Worm (Caenorhabditis elegans) whole organism, L1 larva: ENCODE data around the gene F20B6.6.
"Not testable (repeated sequence)": the region's sequence is repeated elsewhere in the genome, so short reads cannot be mapped to it uniquely, and the experiment has no call there.

ENCODE experiments used
- C16A3.4 ChIP-seq: fragments of 150-350 bp; optimal IDR thresholded peaks from 2 replicates; lab custom pipeline; 2014; ENCODE audit warnings: missing biosample characterization, missing genetic modification characterization
- Y116A8C.19 ChIP-seq: sonication (generic microtip); optimal IDR thresholded peaks from 2 replicates; lab custom pipeline; 2016; ENCODE audit warnings: missing compliant biosample characterization, missing genetic modification characterization, borderline replicate concordance
- aly-2 ChIP-seq: fragments of 150-350 bp; optimal IDR thresholded peaks from 2 replicates; lab custom pipeline; 2014; ENCODE audit warnings: missing biosample characterization, missing genetic modification characterization
- ama-1 ChIP-seq: fragments of 150-350 bp; optimal IDR thresholded peaks from 2 replicates; lab custom pipeline; 2014
- ceh-82 ChIP-seq, 3 experiments: fragments of 150-350 bp in 1 of 3; sonication (generic microtip) in 2 of 3; optimal IDR thresholded peaks; 2 replicates each; lab custom pipeline; 2014 to 2017; ENCODE audit warnings: missing biosample characterization in 3 of 3, missing genetic modification characterization in 3 of 3
- ceh-88 ChIP-seq: fragments of 200-800 bp; sonication (Bioruptor generic); IDR thresholded peaks from 2 replicates; pipeline ENCODE4 v1.3.6; 2022; ENCODE audit warnings: missing genetic modification characterization, missing compliant biosample characterization
- ceh-90 ChIP-seq: sonication (generic microtip); optimal IDR thresholded peaks from 2 replicates; lab custom pipeline; 2016; ENCODE audit warnings: missing genetic modification characterization, missing compliant biosample characterization
- ces-1 ChIP-seq: fragments of 150-350 bp; optimal IDR thresholded peaks from 2 replicates; lab custom pipeline; 2014; ENCODE audit warnings: missing biosample characterization, missing genetic modification reagents, missing genetic modification characterization
- dpl-1 ChIP-seq, 3 experiments: fragments of 150-350 bp in 2 of 3; sonication (generic microtip) in 1 of 3; optimal IDR thresholded peaks; 2 replicates each; lab custom pipeline; 2014 to 2017; ENCODE audit warnings: missing biosample characterization in 3 of 3, missing genetic modification characterization in 3 of 3, missing genetic modification reagents in 3 of 3
- efl-1 ChIP-seq, 4 experiments: fragments of 150-350 bp; optimal IDR thresholded peaks in 3 of 4; peaks in 1 of 4; 1 replicate in 1 of 4; 2 replicates in 3 of 4; lab custom pipeline; 2014; ENCODE audit warnings: missing biosample characterization in 2 of 4, missing genetic modification characterization in 2 of 4, missing genetic modification reagents in 2 of 4
- elt-2 ChIP-seq: sonication (generic microtip); optimal IDR thresholded peaks from 2 replicates; lab custom pipeline; 2016; ENCODE audit warnings: missing genetic modification characterization, mild to moderate bottlenecking, inconsistent platforms, missing compliant biosample characterization, missing genetic modification reagents
- elt-3 ChIP-seq, 6 experiments: fragments of 150-350 bp in 1 of 6; sonication (generic microtip); optimal IDR thresholded peaks; 2 replicates each; lab custom pipeline; 2017 to 2018; ENCODE audit warnings: missing biosample characterization in 6 of 6, missing genetic modification characterization in 6 of 6, inconsistent platforms in 1 of 6
- ets-5 ChIP-seq: fragments of 200-800 bp; sonication (Bioruptor generic); IDR thresholded peaks from 2 replicates; pipeline ENCODE4 v1.3.6; 2022; ENCODE audit warnings: missing genetic modification characterization, missing compliant biosample characterization
- fkh-8 ChIP-seq: sonication (generic microtip); optimal IDR thresholded peaks from 2 replicates; lab custom pipeline; 2016; ENCODE audit warnings: mild to moderate bottlenecking, missing genetic modification characterization, missing compliant biosample characterization
- grh-1 ChIP-seq: fragments of 200-800 bp; sonication (Bioruptor generic); IDR thresholded peaks from 2 replicates; pipeline ENCODE4 v1.3.6; 2022; ENCODE audit warnings: missing genetic modification reagents, missing genetic modification characterization, missing compliant biosample characterization
- hlh-4 ChIP-seq: sonication (generic microtip); optimal IDR thresholded peaks from 2 replicates; lab custom pipeline; 2016; ENCODE audit warnings: mild to moderate bottlenecking, missing genetic modification characterization, missing compliant biosample characterization
- isw-1 ChIP-seq: fragments of 200-800 bp; sonication (Bioruptor generic); IDR thresholded peaks from 2 replicates; pipeline ENCODE4 v1.3.6; 2022; ENCODE audit warnings: missing genetic modification characterization, missing compliant biosample characterization
- jun-1 ChIP-seq: fragments of 150-350 bp; optimal IDR thresholded peaks from 2 replicates; lab custom pipeline; 2014; ENCODE audit warnings: missing biosample characterization, missing genetic modification reagents, missing genetic modification characterization
- lin-14 ChIP-seq: fragments of 200-800 bp; sonication (Bioruptor generic); optimal IDR thresholded peaks from 2 replicates; lab custom pipeline; 2018; ENCODE audit warnings: mild to moderate bottlenecking, missing genetic modification characterization, moderate library complexity, missing compliant biosample characterization
- lin-35 ChIP-seq, 2 experiments: fragments of 150-350 bp; optimal IDR thresholded peaks; 2 replicates each; lab custom pipeline; 2014; ENCODE audit warnings: missing biosample characterization in 2 of 2, missing genetic modification characterization in 2 of 2, missing genetic modification reagents in 2 of 2
- lin-39 ChIP-seq: fragments of 150-350 bp; optimal IDR thresholded peaks from 2 replicates; lab custom pipeline; 2014; ENCODE audit warnings: missing biosample characterization, missing genetic modification reagents, missing genetic modification characterization
- lir-3 ChIP-seq: sonication (generic microtip); optimal IDR thresholded peaks from 2 replicates; lab custom pipeline; 2016; ENCODE audit warnings: mild to moderate bottlenecking, missing genetic modification characterization, moderate library complexity, missing compliant biosample characterization; ENCODE audit not compliant: poor library complexity
- lsy-2 ChIP-seq, 2 experiments: fragments of 150-350 bp; optimal IDR thresholded peaks; 2 replicates each; lab custom pipeline; 2014; ENCODE audit warnings: missing biosample characterization in 2 of 2, missing genetic modification characterization in 2 of 2
- mdl-1 ChIP-seq, 2 experiments: fragments of 150-350 bp; optimal IDR thresholded peaks; 2 replicates each; lab custom pipeline; 2014 to 2017; ENCODE audit warnings: missing biosample characterization in 2 of 2, missing genetic modification characterization in 2 of 2, inconsistent platforms in 1 of 2
- mef-2 ChIP-seq: fragments of 150-350 bp; optimal IDR thresholded peaks from 2 replicates; lab custom pipeline; 2014; ENCODE audit warnings: missing biosample characterization, missing genetic modification characterization
- mep-1 ChIP-seq: fragments of 150-350 bp; optimal IDR thresholded peaks from 2 replicates; lab custom pipeline; 2014; ENCODE audit warnings: missing biosample characterization, missing genetic modification characterization
- nhr-12 ChIP-seq: sonication (generic microtip); optimal IDR thresholded peaks from 2 replicates; lab custom pipeline; 2017; ENCODE audit warnings: missing biosample characterization, missing genetic modification characterization
- nhr-71 ChIP-seq: sonication (generic microtip); optimal IDR thresholded peaks from 2 replicates; lab custom pipeline; 2016; ENCODE audit warnings: mild to moderate bottlenecking, missing genetic modification characterization, moderate library complexity, missing compliant biosample characterization
- nhr-76 ChIP-seq: sonication (generic microtip); optimal IDR thresholded peaks from 2 replicates; lab custom pipeline; 2017; ENCODE audit warnings: missing biosample characterization, missing genetic modification characterization
- nhr-90 ChIP-seq: sonication (generic microtip); optimal IDR thresholded peaks from 2 replicates; lab custom pipeline; 2016; ENCODE audit warnings: mild to moderate bottlenecking, missing genetic modification characterization, missing compliant biosample characterization; ENCODE audit not compliant: poor library complexity
- pag-3 ChIP-seq: sonication (generic microtip); optimal IDR thresholded peaks from 2 replicates; lab custom pipeline; 2017; ENCODE audit warnings: missing genetic modification characterization, mild to moderate bottlenecking, missing compliant biosample characterization, antibody characterized with exemption, borderline replicate concordance; ENCODE audit not compliant: insufficient read depth
- pax-3 ChIP-seq: fragments of 200-800 bp; sonication (Bioruptor generic); optimal IDR thresholded peaks from 2 replicates; lab custom pipeline; 2018; ENCODE audit warnings: mild to moderate bottlenecking, missing genetic modification characterization, moderate library complexity, missing compliant biosample characterization
- pqm-1 ChIP-seq: sonication (generic microtip); optimal IDR thresholded peaks from 3 replicates; lab custom pipeline; 2017; ENCODE audit warnings: missing biosample characterization, missing genetic modification characterization
- rnt-1 ChIP-seq: sonication (generic microtip); optimal IDR thresholded peaks from 2 replicates; lab custom pipeline; 2016; ENCODE audit warnings: mild to moderate bottlenecking, missing genetic modification characterization, moderate library complexity, missing compliant biosample characterization
- skn-1 ChIP-seq: fragments of 150-350 bp; optimal IDR thresholded peaks from 2 replicates; lab custom pipeline; 2014; ENCODE audit warnings: missing biosample characterization, missing genetic modification characterization
- unc-130 ChIP-seq: fragments of 150-350 bp; optimal IDR thresholded peaks from 2 replicates; lab custom pipeline; 2017; ENCODE audit warnings: missing biosample characterization, missing genetic modification characterization, inconsistent platforms
- unc-62 ChIP-seq: fragments of 150-350 bp; optimal IDR thresholded peaks from 2 replicates; lab custom pipeline; 2014; ENCODE audit warnings: missing biosample characterization, missing genetic modification reagents, missing genetic modification characterization
- unc-86 ChIP-seq: sonication (generic microtip); optimal IDR thresholded peaks from 2 replicates; lab custom pipeline; 2016; ENCODE audit warnings: missing genetic modification characterization, missing compliant biosample characterization
- vab-15 ChIP-seq: sonication (generic microtip); optimal IDR thresholded peaks from 2 replicates; lab custom pipeline; 2017; ENCODE audit warnings: missing genotype, mild to moderate bottlenecking, missing genetic modification characterization, missing compliant biosample characterization
- xbp-1 ChIP-seq: sonication (generic microtip); optimal IDR thresholded peaks from 2 replicates; lab custom pipeline; 2016; ENCODE audit warnings: missing genetic modification characterization, missing compliant biosample characterization
- zip-4 ChIP-seq: fragments of 200-800 bp; sonication (Bioruptor generic); optimal IDR thresholded peaks from 2 replicates; lab custom pipeline; 2018; ENCODE audit warnings: mild to moderate bottlenecking, missing genetic modification characterization, moderate library complexity, missing compliant biosample characterization
- ztf-11 ChIP-seq, 2 experiments: sonication (generic microtip); optimal IDR thresholded peaks; 2 replicates each; lab custom pipeline; 2016 to 2017; ENCODE audit warnings: missing genetic modification characterization in 2 of 2, missing biosample characterization in 1 of 2, missing compliant biosample characterization in 1 of 2

Gene F20B6.6

DNA sequence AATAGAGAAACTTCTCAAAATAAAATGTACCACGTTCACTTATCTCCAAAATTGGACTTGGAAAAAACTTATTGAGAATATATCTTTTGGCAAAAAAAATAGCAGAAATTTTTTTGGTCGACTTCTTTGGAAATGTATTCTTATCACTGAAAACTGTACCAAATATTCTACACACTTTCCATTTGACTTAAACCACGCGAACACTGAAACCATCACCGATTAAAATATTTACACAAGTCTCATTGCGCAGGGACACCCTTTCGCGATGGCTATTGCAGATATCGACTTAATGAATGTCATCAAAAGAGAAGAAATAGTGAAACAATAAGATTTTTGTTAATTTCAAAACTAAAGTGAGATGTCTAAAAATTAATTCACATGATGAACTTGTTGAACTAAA, 6.5 kb upstream of the F20B6.6 start:
- peak; percentile 40 for TF ChIP-seq elt-2 (tag; lab: Kevin White, UChicago)
- peak in 2 of 6 experiments; percentile 47 to 52 for TF ChIP-seq elt-3 (tag; optimal IDR thresholded peaks at IDR 0.05; lab: Kevin White, UChicago)
- 0 out of 2 replicates have a peak, but pooled peaks have one; percentile 33 for TF ChIP-seq grh-1 (GFP tag; lab: Robert Waterston, UW)
- TF ChIP-seq mdl-1 (tag; optimal IDR thresholded peaks at IDR 0.05; lab: Kevin White, UChicago) = peak in 1 of 2 experiments; percentile 38
- peak; percentile 29 for TF ChIP-seq C16A3.4 (tag; lab: Kevin White, UChicago)
- TF ChIP-seq nhr-90 (tag; lab: Kevin White, UChicago) = peak; percentile 50
- TF ChIP-seq ceh-90 (tag; lab: Kevin White, UChicago) = no peak
- TF ChIP-seq zip-4 (GFP tag; lab: Kevin White, UChicago) = peak; percentile 8
- TF ChIP-seq jun-1 (tag; lab: Kevin White, UChicago) = peak; percentile 74
- TF ChIP-seq Y116A8C.19 (tag; lab: Kevin White, UChicago) = no peak
- no peak for TF ChIP-seq xbp-1
- TF ChIP-seq dpl-1 (GFP tag; optimal IDR thresholded peaks at IDR 0.05; lab: Kevin White, UChicago) = peak in 1 of 3 experiments; percentile 1
- TF ChIP-seq unc-86 (tag; lab: Kevin White, UChicago) = no peak
- TF ChIP-seq rnt-1 (tag; lab: Kevin White, UChicago) = no peak
- TF ChIP-seq lin-35 (GFP tag; optimal IDR thresholded peaks at IDR 0.05; lab: Kevin White, UChicago) = peak in 1 of 2 experiments; percentile 75
- no peak for TF ChIP-seq nhr-71 (tag; lab: Kevin White, UChicago)
- no peak for TF ChIP-seq ceh-88 (GFP tag; lab: Robert Waterston, UW)
- peak in 2 of 3 experiments; percentile 23 to 60 for TF ChIP-seq ceh-82 (tag; optimal IDR thresholded peaks at IDR 0.05; lab: Kevin White, UChicago)
- peak; percentile 27 for TF ChIP-seq skn-1 (tag; lab: Kevin White, UChicago)
- TF ChIP-seq pax-3 (tag; lab: Kevin White, UChicago) = peak; percentile 5
- TF ChIP-seq lir-3 = peak; percentile 22
- TF ChIP-seq efl-1 (optimal IDR thresholded peaks at IDR 0.05; lab: Kevin White, UChicago) = peak in 1 of 2 experiments; percentile 22
- TF ChIP-seq efl-1 (GFP tag; optimal IDR thresholded peaks at IDR 0.05 in 1 of 2; lab: Kevin White, UChicago) = peak in 1 of 2 experiments; percentile 42
- no peak for TF ChIP-seq ama-1 (lab: Kevin White, UChicago)
- TF ChIP-seq lsy-2 (tag; optimal IDR thresholded peaks at IDR 0.05; lab: Kevin White, UChicago) = peak in 1 of 2 experiments; percentile 17
- TF ChIP-seq fkh-8 = peak; percentile 50

DNA sequence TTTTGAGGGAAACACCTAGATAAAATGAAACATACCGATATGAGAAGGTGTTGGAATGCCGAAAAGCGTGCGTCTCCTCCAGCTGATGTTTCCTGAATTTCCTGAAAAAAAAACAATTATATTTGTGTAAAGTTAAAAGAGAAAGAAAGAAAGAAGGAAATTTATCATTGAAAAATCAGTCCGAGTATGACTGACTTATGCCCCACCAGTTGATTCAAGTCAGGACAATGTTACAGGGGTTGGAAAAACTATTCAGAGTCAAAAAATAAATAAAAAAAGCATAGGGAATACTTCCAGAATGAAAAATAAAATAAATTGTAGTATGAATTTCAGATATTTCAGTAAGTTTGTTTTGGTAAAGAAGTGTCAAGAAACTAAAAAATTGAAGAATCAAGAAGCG, 5.4 kb upstream of the F20B6.6 start, which contains the start of gene F20B6.9:
TSS of gene F20B6.9 (minus strand) at position 101 of the 400 bp plus-strand sequence.
- not testable (repeated sequence) for TF ChIP-seq pqm-1 (tag; lab: Kevin White, UChicago); ztf-11 (tag; optimal IDR thresholded peaks at IDR 0.05; lab: Kevin White, UChicago); ceh-88 (GFP tag; lab: Robert Waterston, UW)

DNA sequence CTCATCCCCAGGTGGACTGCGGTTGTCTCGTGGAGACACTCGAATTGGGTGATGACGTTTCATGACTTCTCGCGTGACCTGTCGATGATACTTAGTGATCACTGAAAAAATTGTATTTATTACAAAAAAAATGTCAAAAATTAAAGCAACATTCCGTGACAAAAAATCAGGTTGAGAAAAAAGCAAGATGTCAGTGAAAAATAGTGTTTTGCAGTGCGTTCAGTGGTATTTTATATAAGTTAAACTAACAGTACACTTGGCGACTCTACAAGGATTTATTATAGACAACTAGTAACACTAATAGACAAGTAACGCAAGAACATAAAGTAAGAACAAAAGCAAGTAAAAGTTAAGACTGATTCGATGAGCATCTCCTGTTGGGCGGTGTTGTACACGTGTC, 2.2 kb downstream of the F20B6.6 start, which contains the start of gene F20B6.5:
TSS of gene F20B6.5 (minus strand) at position 101 of the 400 bp plus-strand sequence.
- TF ChIP-seq ets-5; mef-2 (tag; lab: Kevin White, UChicago); unc-130 (tag; lab: Kevin White, UChicago): not testable (repeated sequence)

DNA sequence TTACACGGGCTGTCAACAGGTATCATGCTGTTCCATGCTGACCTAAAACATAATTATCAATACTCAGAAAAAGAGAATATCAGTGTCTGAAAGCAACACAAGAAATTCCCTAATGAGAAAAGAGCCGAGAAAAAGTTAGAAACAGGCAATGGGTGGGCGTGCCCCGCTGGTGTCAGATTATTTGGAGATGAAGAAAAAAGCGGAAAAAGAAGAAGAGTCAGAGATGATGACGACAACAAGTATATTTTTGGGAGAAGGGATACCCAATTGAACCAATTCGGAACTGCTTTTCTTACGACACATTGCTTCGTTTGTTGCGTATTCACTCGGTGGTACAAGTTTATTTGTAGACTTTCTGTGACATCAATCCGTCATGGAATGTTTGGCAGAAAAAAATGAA, 5.6 kb downstream of the F20B6.6 start, which contains the start of gene F20B6.4:
TSS of gene F20B6.4 (minus strand) at position 101 of the 400 bp plus-strand sequence.
- TF ChIP-seq aly-2 (tag; lab: Kevin White, UChicago) = no peak
- TF ChIP-seq lin-14 = peak; percentile 42

DNA sequence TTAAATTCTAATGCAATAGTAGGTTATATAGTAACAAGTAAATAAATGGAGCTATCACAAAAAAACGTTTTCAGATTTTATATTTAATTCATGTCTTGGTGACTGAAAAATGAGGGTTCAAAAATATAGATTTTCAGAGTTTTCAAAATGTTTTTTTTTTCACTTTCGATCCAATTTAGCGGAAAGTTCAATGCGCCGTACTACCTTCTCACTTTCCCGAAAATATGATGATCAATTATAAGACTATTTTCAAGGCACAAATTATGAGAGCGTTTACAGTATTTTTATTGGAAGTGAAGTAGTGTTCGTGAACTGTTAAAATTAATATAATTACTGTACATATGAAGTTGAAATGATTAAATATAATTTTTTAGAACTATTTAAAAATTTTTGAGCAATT, 8.9 kb downstream of the F20B6.6 start:
- TF ChIP-seq nhr-71 (tag; lab: Kevin White, UChicago) (peak; percentile 10), vab-15 (tag; lab: Kevin White, UChicago) (no peak), unc-62 (GFP tag; lab: Kevin White, UChicago) (no peak), lin-39 (tag; lab: Kevin White, UChicago) (no peak), lir-3 (no peak), aly-2 (tag; lab: Kevin White, UChicago) (peak; percentile 83), mdl-1 (tag; optimal IDR thresholded peaks at IDR 0.05; lab: Kevin White, UChicago) (no peak), mef-2 (tag; lab: Kevin White, UChicago) (no peak), nhr-76 (tag; lab: Kevin White, UChicago) (no peak), nhr-12 (tag; lab: Kevin White, UChicago) (no peak), ces-1 (no peak), mep-1 (tag; lab: Kevin White, UChicago) (no peak), pqm-1 (tag; lab: Kevin White, UChicago) (no peak), hlh-4 (no peak), C16A3.4 (tag; lab: Kevin White, UChicago) (no peak), isw-1 (no peak), pag-3 (no peak)
